Worm (Caenorhabditis elegans) whole organism, L3 larva: ENCODE data around the gene drap-1.

Source experiments
- ama-1 ChIP-seq: fragments of 150-350 bp; optimal IDR thresholded peaks from 2 replicates; lab custom pipeline; 2018
- jun-1 ChIP-seq: fragments of 150-350 bp; optimal IDR thresholded peaks from 2 replicates; lab custom pipeline; 2014; ENCODE audit warnings: missing biosample characterization, missing genetic modification reagents, missing genetic modification characterization
- lin-39 ChIP-seq: fragments of 150-350 bp; optimal IDR thresholded peaks from 2 replicates; lab custom pipeline; 2018; ENCODE audit warnings: missing biosample characterization, missing genetic modification reagents, missing genetic modification characterization
- nhr-11 ChIP-seq: fragments of 150-350 bp; optimal IDR thresholded peaks from 2 replicates; lab custom pipeline; 2014; ENCODE audit warnings: missing biosample characterization, missing genetic modification characterization
- nhr-25 ChIP-seq: sonication (generic microtip); optimal IDR thresholded peaks from 2 replicates; lab custom pipeline; 2017; ENCODE audit warnings: missing biosample characterization, missing genetic modification characterization
- nhr-28 ChIP-seq: fragments of 150-350 bp; optimal IDR thresholded peaks from 2 replicates; lab custom pipeline; 2014; ENCODE audit warnings: missing biosample characterization, missing genetic modification characterization
- pha-4 ChIP-seq: fragments of 150-350 bp; optimal IDR thresholded peaks from 2 replicates; lab custom pipeline; 2014; ENCODE audit warnings: missing biosample characterization, missing genetic modification reagents, missing genetic modification characterization
- skn-1 ChIP-seq: fragments of 150-350 bp; optimal IDR thresholded peaks from 2 replicates; lab custom pipeline; 2014; ENCODE audit warnings: missing biosample characterization, missing genetic modification characterization
- snpc-4 ChIP-seq: fragments of 150-350 bp; optimal IDR thresholded peaks from 2 replicates; lab custom pipeline; 2014; ENCODE audit warnings: missing biosample characterization, missing genetic modification characterization
- unc-39 ChIP-seq: sonication (generic microtip); optimal IDR thresholded peaks from 4 replicates; lab custom pipeline; 2017; ENCODE audit warnings: missing biosample characterization, missing genetic modification characterization
- unc-62 ChIP-seq: fragments of 150-350 bp; sonication (generic microtip); optimal IDR thresholded peaks from 4 replicates; lab custom pipeline; 2014; ENCODE audit warnings: missing biosample characterization, missing genetic modification reagents, missing genetic modification characterization
- ztf-11 ChIP-seq: fragments of 150-350 bp; optimal IDR thresholded peaks from 2 replicates; lab custom pipeline; 2014; ENCODE audit warnings: missing biosample characterization, missing genetic modification characterization

DNA sequence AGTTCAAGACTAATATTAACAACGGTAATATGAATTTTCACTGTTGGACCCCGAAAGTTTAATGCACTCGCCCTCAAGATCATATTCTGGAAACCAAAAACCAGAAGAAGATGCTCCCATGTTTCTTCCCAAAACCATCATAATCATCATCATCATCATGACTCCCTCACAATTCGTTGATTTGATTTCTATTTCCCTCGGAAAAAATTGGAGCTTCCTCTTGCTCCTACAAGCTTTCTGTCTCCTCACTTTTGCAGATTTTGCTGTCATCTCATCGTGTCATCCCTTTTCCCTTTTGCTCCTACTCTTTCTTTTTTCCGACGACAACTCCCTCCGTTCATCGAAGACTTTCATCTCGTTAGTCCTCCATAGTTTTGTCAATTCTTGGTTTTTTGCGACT lies 42.1 kb downstream of the drap-1 start, which contains the start of gene F46B6.2:
- no peak for TF ChIP-seq nhr-28 (tag; lab: Kevin White, UChicago)
- no peak for TF ChIP-seq skn-1 (tag; lab: Kevin White, UChicago)
- no peak for TF ChIP-seq jun-1
- no peak for TF ChIP-seq ama-1 (lab: Kevin White, UChicago)
- TF ChIP-seq unc-39: no peak
- no peak for TF ChIP-seq ztf-11
- TF ChIP-seq nhr-11: no peak
- TF ChIP-seq nhr-25: no peak
- no peak for TF ChIP-seq lin-39 (tag; lab: Kevin White, UChicago)
- no peak for TF ChIP-seq pha-4 (tag; lab: Kevin White, UChicago)
- no peak for TF ChIP-seq snpc-4 (tag; lab: Kevin White, UChicago)
- no peak for TF ChIP-seq unc-62 (GFP tag; lab: Kevin White, UChicago)
